Worm (Caenorhabditis elegans): ENCODE results near the gene rom-4.
"Not testable (repeated sequence)": the region's sequence is repeated elsewhere in the genome, so short reads cannot be mapped to it uniquely, and the experiment has no call there.

The rom-4 gene

ce11 chrIV:17045691-17046090, 50.1 kb downstream of the rom-4 start, which contains the start of gene clec-195:
Gene clec-195 (minus strand): TSS chrIV:17045791.
- TF ChIP-seq W03F9.2 (tag; optimal IDR thresholded peaks at IDR 0.05) (no peak), him-1 (tag; optimal IDR thresholded peaks at IDR 0.05) (no peak), dao-5 (tag; optimal IDR thresholded peaks at IDR 0.05) (no peak)

- TF ChIP-seq dao-5 (tag; optimal IDR thresholded peaks at IDR 0.05) (no peak), him-1 (tag; optimal IDR thresholded peaks at IDR 0.05) (no peak), W03F9.2 (tag; optimal IDR thresholded peaks at IDR 0.05) (no peak)
Observed at ce11 chrIV:17048257-17048656, 52.6 kb downstream of the rom-4 start, which contains the start of gene athp-3. Gene athp-3 (minus strand): TSS chrIV:17048357.

ce11 chrIV:17053261-17053660, 57.6 kb downstream of the rom-4 start, which contains the start of gene Y116A8C.23:
Gene Y116A8C.23 (plus strand): TSS chrIV:17053561.
- TF ChIP-seq dao-5 (tag; optimal IDR thresholded peaks at IDR 0.05), result no peak
- no peak for TF ChIP-seq him-1 (tag; optimal IDR thresholded peaks at IDR 0.05)
- TF ChIP-seq W03F9.2 (tag; optimal IDR thresholded peaks at IDR 0.05), result no peak

ce11 chrIV:17058036-17058435, 62.4 kb downstream of the rom-4 start, which contains the start of gene Y116A8C.44:
Gene Y116A8C.44 (minus strand): TSS chrIV:17058136.
- TF ChIP-seq W03F9.2 (tag; optimal IDR thresholded peaks at IDR 0.05), result no peak
- TF ChIP-seq dao-5 (tag; optimal IDR thresholded peaks at IDR 0.05), result no peak
- no peak for TF ChIP-seq him-1 (tag; optimal IDR thresholded peaks at IDR 0.05)

- not testable (repeated sequence) for TF ChIP-seq W03F9.2, dao-5, him-1 (tag; optimal IDR thresholded peaks at IDR 0.05)
Observed at ce11 chrIV:17063700-17064099, 68.1 kb downstream of the rom-4 start, which contains the start of gene Y116A8C.467. Gene Y116A8C.467 (minus strand): TSS chrIV:17063800.
